Fruit fly (Drosophila melanogaster): Measurements from ENCODE around the gene Bdbt.

DNA sequence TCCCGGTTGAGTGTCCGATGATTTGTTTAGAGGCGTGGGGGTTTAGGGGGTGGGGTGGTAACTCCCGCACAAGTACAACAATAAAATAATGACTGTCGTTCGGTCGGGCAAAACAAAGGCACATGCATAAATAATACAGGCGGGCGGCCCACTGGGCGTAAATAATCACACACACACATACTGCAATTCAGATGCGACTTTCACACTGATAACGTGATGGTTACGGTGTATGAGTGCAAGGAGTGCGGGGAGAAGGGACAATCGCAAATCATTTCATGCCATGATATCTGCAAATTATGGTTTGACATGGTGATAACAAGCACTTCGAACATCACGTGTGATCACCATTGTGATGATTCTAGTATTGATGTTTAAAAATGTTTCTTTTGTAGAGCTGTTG is 31.4 kb upstream of the Bdbt start:
- TF ChIP-seq CTCF (optimal IDR thresholded peaks at IDR 0.05) (no peak), CG8478 (optimal IDR thresholded peaks at IDR 0.05) (no peak)
